Worm (Caenorhabditis elegans): Measurements from ENCODE around the gene D1022.2.

DNA sequence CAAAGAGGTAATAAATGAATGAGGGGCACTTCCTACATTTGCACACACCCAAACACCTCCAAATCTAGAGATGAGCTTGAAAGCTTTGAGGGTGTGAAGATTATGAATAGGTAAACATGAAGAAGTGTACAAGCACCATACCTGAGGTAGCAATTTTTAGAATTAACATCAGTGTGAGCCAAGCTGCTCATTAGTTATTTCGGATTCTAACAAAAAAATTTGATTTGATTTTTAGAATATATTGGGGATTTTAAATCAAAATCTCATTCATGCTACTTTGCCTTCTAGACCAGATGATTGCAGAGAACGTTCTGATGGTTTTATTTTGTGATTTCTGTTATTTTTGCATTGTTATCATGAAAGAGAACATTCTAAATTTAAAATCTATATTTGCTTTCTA, 45.5 kb upstream of the D1022.2 start:
- TF ChIP-seq pat-9 (tag; optimal IDR thresholded peaks at IDR 0.05) (no peak), nfya-1 (tag; optimal IDR thresholded peaks at IDR 0.05) (no peak), lin-11 (tag; optimal IDR thresholded peaks at IDR 0.05) (no peak), pqm-1 (tag; optimal IDR thresholded peaks at IDR 0.05) (no peak), nhr-11 (tag; optimal IDR thresholded peaks at IDR 0.05) (no peak), fkh-10 (GFP tag; optimal IDR thresholded peaks at IDR 0.05) (no peak), pha-4 (tag; optimal IDR thresholded peaks at IDR 0.05) (no peak)

All from whole organism, late embryonic.